Worm (Caenorhabditis elegans) whole organism, L4 larva: ENCODE results near the gene pfs-2.

Experiments used
- mdl-1 ChIP-seq, 2 experiments: fragments of 150-350 bp in 1 of 2; sonication (generic microtip) in 1 of 2; optimal IDR thresholded peaks; 2 replicates each; lab custom pipeline; 2014 to 2017; ENCODE audit warnings: missing biosample characterization in 2 of 2, missing genetic modification characterization in 2 of 2
- mep-1 ChIP-seq: fragments of 150-350 bp; sonication (generic microtip); optimal IDR thresholded peaks from 3 replicates; lab custom pipeline; 2014; ENCODE audit warnings: missing biosample characterization, missing genetic modification characterization

DNA sequence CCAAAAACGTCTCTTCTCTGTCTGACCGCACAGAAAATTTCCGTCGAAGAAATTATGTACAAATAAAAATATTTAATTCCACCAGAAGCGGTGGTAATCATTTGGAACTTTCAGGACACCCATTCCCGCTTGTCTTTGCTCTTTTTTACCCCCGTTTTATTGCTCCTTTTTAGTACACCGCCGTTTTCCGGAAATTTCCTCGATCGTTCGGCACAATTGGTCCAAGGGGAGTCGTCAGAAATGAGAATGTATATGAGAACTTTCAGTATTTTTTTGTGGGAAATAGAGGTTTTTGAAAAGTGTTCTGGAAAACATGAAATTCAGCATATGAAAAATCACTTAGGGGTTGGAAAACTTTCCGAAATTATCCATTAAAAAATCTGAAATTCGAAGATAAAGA is 22.6 kb downstream of the pfs-2 start:
- TF ChIP-seq mdl-1 (tag; optimal IDR thresholded peaks at IDR 0.05; lab: Kevin White, UChicago), result no peak
- no peak for TF ChIP-seq mep-1 (tag; lab: Kevin White, UChicago)
